Worm (Caenorhabditis elegans) whole organism, L3 larva: ENCODE data around the gene C50C3.19.

ENCODE experiments used
- R02D3.7 ChIP-seq: fragments of 150-350 bp; optimal IDR thresholded peaks from 2 replicates; lab custom pipeline; 2014; ENCODE audit warnings: missing biosample characterization, missing genetic modification characterization
- ZK546.5 ChIP-seq: sonication (generic microtip); optimal IDR thresholded peaks from 2 replicates; lab custom pipeline; 2017; ENCODE audit warnings: missing biosample characterization, missing genetic modification characterization
- ama-1 ChIP-seq: fragments of 150-350 bp; optimal IDR thresholded peaks from 2 replicates; lab custom pipeline; 2018
- ceh-82 ChIP-seq: fragments of 150-350 bp; optimal IDR thresholded peaks from 2 replicates; lab custom pipeline; 2014; ENCODE audit warnings: missing biosample characterization, missing genetic modification characterization
- ceh-9 ChIP-seq: sonication (generic microtip); optimal IDR thresholded peaks from 2 replicates; lab custom pipeline; 2018; ENCODE audit warnings: missing biosample characterization, missing genetic modification characterization
- daf-12 ChIP-seq: fragments of 150-350 bp; optimal IDR thresholded peaks from 2 replicates; lab custom pipeline; 2014; ENCODE audit warnings: missing biosample characterization, missing genetic modification reagents, missing genetic modification characterization
- egl-27 ChIP-seq: sonication (generic microtip); optimal IDR thresholded peaks from 4 replicates; lab custom pipeline; 2017; ENCODE audit warnings: missing biosample characterization, missing genetic modification reagents, missing genetic modification characterization
- egl-5 ChIP-seq: fragments of 150-350 bp; optimal IDR thresholded peaks from 2 replicates; lab custom pipeline; 2017; ENCODE audit warnings: missing biosample characterization, missing genetic modification reagents, missing genetic modification characterization, inconsistent platforms
- elt-1 ChIP-seq: fragments of 150-350 bp; optimal IDR thresholded peaks from 2 replicates; lab custom pipeline; 2014; ENCODE audit warnings: missing biosample characterization, missing genetic modification characterization
- elt-2 ChIP-seq: sonication (generic microtip); optimal IDR thresholded peaks from 2 replicates; lab custom pipeline; 2016; ENCODE audit warnings: missing genetic modification reagents, mild to moderate bottlenecking, missing genetic modification characterization, missing compliant biosample characterization
- elt-3 ChIP-seq, 3 experiments: fragments of 150-350 bp in 1 of 3; sonication (generic microtip) in 2 of 3; optimal IDR thresholded peaks; 2 replicates in 2 of 3; 4 replicates in 1 of 3; lab custom pipeline; 2014 to 2017; ENCODE audit warnings: missing biosample characterization in 3 of 3, missing genetic modification characterization in 3 of 3
- eor-1 ChIP-seq, 2 experiments: fragments of 150-350 bp; optimal IDR thresholded peaks; 2 replicates each; lab custom pipeline; 2014 to 2018; ENCODE audit warnings: missing biosample characterization in 2 of 2, missing genetic modification characterization in 2 of 2
- fos-1 ChIP-seq: fragments of 150-350 bp; optimal IDR thresholded peaks from 2 replicates; lab custom pipeline; 2014; ENCODE audit warnings: missing biosample characterization, missing genetic modification characterization
- hmg-11 ChIP-seq: sonication (generic microtip); optimal IDR thresholded peaks from 2 replicates; lab custom pipeline; 2016; ENCODE audit warnings: missing genetic modification characterization, missing compliant biosample characterization
- jun-1 ChIP-seq: fragments of 150-350 bp; optimal IDR thresholded peaks from 2 replicates; lab custom pipeline; 2014; ENCODE audit warnings: missing biosample characterization, missing genetic modification reagents, missing genetic modification characterization
- lin-39 ChIP-seq: fragments of 150-350 bp; optimal IDR thresholded peaks from 2 replicates; lab custom pipeline; 2018; ENCODE audit warnings: missing biosample characterization, missing genetic modification reagents, missing genetic modification characterization
- lsy-12 ChIP-seq: sonication (generic microtip); optimal IDR thresholded peaks from 2 replicates; lab custom pipeline; 2016; ENCODE audit warnings: mild to moderate bottlenecking, missing genetic modification characterization, missing compliant biosample characterization
- mdl-1 ChIP-seq: fragments of 150-350 bp; optimal IDR thresholded peaks from 2 replicates; lab custom pipeline; 2014; ENCODE audit warnings: missing biosample characterization, missing genetic modification characterization
- mml-1 ChIP-seq: fragments of 150-350 bp; sonication (generic microtip); optimal IDR thresholded peaks from 3 replicates; lab custom pipeline; 2014; ENCODE audit warnings: missing biosample characterization, missing genetic modification characterization
- nfya-1 ChIP-seq: sonication (generic microtip); optimal IDR thresholded peaks from 2 replicates; lab custom pipeline; 2017; ENCODE audit warnings: missing genetic modification characterization, mild to moderate bottlenecking, missing compliant biosample characterization, antibody characterized with exemption, moderate library complexity; ENCODE audit not compliant: insufficient read depth
- nhr-11 ChIP-seq: fragments of 150-350 bp; optimal IDR thresholded peaks from 2 replicates; lab custom pipeline; 2014; ENCODE audit warnings: missing biosample characterization, missing genetic modification characterization
- nhr-12 ChIP-seq: fragments of 150-350 bp; optimal IDR thresholded peaks from 2 replicates; lab custom pipeline; 2014; ENCODE audit warnings: missing biosample characterization, missing genetic modification characterization
- nhr-28 ChIP-seq: fragments of 150-350 bp; optimal IDR thresholded peaks from 2 replicates; lab custom pipeline; 2014; ENCODE audit warnings: missing biosample characterization, missing genetic modification characterization
- nhr-43 ChIP-seq: sonication (generic microtip); optimal IDR thresholded peaks from 2 replicates; lab custom pipeline; 2016; ENCODE audit warnings: mild to moderate bottlenecking, missing genetic modification characterization, missing compliant biosample characterization; ENCODE audit not compliant: poor library complexity, severe bottlenecking
- nhr-76 ChIP-seq: fragments of 150-350 bp; sonication (generic microtip); optimal IDR thresholded peaks from 5 replicates; lab custom pipeline; 2014; ENCODE audit warnings: missing biosample characterization, missing genetic modification characterization
- nhr-77 ChIP-seq: fragments of 150-350 bp; optimal IDR thresholded peaks from 2 replicates; lab custom pipeline; 2014; ENCODE audit warnings: missing biosample characterization, missing genetic modification characterization
- pha-4 ChIP-seq: fragments of 150-350 bp; optimal IDR thresholded peaks from 2 replicates; lab custom pipeline; 2014; ENCODE audit warnings: missing biosample characterization, missing genetic modification reagents, missing genetic modification characterization
- sea-2 ChIP-seq: fragments of 150-350 bp; sonication (generic microtip); optimal IDR thresholded peaks from 4 replicates; lab custom pipeline; 2014; ENCODE audit warnings: missing biosample characterization, missing genetic modification reagents, missing genetic modification characterization
- skn-1 ChIP-seq: fragments of 150-350 bp; optimal IDR thresholded peaks from 2 replicates; lab custom pipeline; 2014; ENCODE audit warnings: missing biosample characterization, missing genetic modification characterization
- snpc-4 ChIP-seq: fragments of 150-350 bp; optimal IDR thresholded peaks from 2 replicates; lab custom pipeline; 2014; ENCODE audit warnings: missing biosample characterization, missing genetic modification characterization
- unc-39 ChIP-seq: sonication (generic microtip); optimal IDR thresholded peaks from 4 replicates; lab custom pipeline; 2017; ENCODE audit warnings: missing biosample characterization, missing genetic modification characterization
- unc-62 ChIP-seq: fragments of 150-350 bp; sonication (generic microtip); optimal IDR thresholded peaks from 4 replicates; lab custom pipeline; 2014; ENCODE audit warnings: missing biosample characterization, missing genetic modification reagents, missing genetic modification characterization
- zag-1 ChIP-seq: fragments of 150-350 bp; optimal IDR thresholded peaks from 2 replicates; lab custom pipeline; 2014; ENCODE audit warnings: missing biosample characterization, missing genetic modification characterization
- ztf-11 ChIP-seq: fragments of 150-350 bp; optimal IDR thresholded peaks from 2 replicates; lab custom pipeline; 2014; ENCODE audit warnings: missing biosample characterization, missing genetic modification characterization
- ztf-4 ChIP-seq: fragments of 150-350 bp; optimal IDR thresholded peaks from 2 replicates; lab custom pipeline; 2014; ENCODE audit warnings: missing biosample characterization, missing genetic modification characterization

C50C3.19 gene

DNA sequence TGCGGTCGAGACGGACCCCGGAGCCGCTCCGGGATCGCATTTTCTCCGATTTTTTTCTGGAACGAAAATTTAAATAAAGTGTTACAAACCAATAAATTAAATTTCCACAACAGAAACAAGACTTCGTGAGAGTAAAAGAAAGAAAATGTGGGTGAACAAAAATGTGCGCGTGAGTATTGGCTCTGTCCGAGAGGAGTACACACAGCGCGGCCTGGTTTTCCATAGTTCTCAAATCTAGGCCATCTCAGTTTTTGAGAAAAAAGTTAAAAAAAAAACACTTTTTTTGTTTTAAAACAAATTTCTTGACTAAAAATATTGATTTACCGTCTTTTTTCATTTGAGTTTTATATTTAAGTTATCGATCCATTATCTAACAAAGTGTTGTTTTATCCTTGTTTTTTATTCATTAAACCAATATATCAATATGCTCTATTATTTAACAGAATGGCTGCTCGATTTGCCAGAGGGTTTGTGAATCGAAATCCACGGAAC, 46.0 kb upstream of the C50C3.19 start, which contains the start of the genes C14B9.8 and mrpl-18 (continued):
- TF ChIP-seq egl-27, result no peak
- no peak for TF ChIP-seq eor-1 (tag; optimal IDR thresholded peaks at IDR 0.05; lab: Kevin White, UChicago)
- no peak for TF ChIP-seq nhr-77 (tag; lab: Kevin White, UChicago)

DNA sequence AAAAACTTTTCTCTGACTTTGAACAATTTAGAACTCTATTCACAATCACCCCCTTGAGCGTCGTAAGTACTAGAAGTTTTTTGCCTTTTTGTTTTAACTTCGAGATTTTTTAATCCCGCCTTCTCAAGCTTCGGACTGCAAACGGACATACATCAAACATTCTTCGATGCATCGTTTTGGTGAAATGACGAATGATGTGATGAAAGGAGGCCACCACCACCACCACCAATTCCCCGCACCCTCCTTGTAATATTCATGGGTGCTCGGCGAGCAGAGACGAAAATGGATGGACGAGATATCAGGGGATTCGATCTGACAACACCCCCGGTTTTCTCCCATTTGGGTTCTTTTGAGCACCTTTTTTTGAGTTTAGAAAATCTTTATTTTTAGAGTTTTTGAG, 44.6 kb upstream of the C50C3.19 start:
- peak; percentile 49 for TF ChIP-seq lin-39 (tag; lab: Kevin White, UChicago)
- TF ChIP-seq ceh-9 (tag; lab: Kevin White, UChicago), result no peak

DNA sequence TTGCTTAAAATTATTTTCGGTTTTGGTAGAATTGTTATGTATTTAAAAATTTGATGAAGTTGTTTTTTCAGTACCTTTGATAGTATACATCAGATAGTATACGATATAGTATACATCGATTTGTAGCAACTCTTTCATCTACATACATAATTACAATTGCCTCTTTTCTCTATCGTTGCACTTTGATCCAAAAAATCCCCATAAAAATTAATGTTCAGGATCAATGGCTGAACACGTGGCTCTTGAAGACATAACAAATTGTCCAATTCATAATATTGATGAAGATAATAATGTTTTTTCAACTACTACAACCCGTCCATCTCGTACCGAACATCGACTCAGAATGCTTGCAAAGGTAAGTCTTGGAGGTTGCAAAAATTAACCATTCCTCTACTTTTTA, 41.9 kb upstream of the C50C3.19 start, which contains the start of gene D2007.2:
Gene D2007.2, plus strand, starts transcription at position 213 of the 400 bp plus-strand sequence.
- no peak for TF ChIP-seq nhr-28 (tag; lab: Kevin White, UChicago)
- TF ChIP-seq ceh-9 (tag; lab: Kevin White, UChicago), result no peak
- TF ChIP-seq R02D3.7, result no peak
- TF ChIP-seq ztf-4 (tag; lab: Kevin White, UChicago), result no peak
- no peak for TF ChIP-seq nhr-12
- no peak for TF ChIP-seq pha-4 (tag; lab: Kevin White, UChicago)
- no peak for TF ChIP-seq lin-39 (tag; lab: Kevin White, UChicago)
- TF ChIP-seq unc-62, result no peak
- no peak for TF ChIP-seq snpc-4
- no peak for TF ChIP-seq zag-1 (tag; lab: Kevin White, UChicago)
- TF ChIP-seq hmg-11 (tag; lab: Kevin White, UChicago), result no peak
- TF ChIP-seq jun-1 (tag; lab: Kevin White, UChicago), result no peak
- TF ChIP-seq nhr-76, result no peak
- no peak for TF ChIP-seq lsy-12 (tag; lab: Kevin White, UChicago)
- no peak for TF ChIP-seq eor-1 (tag; optimal IDR thresholded peaks at IDR 0.05; lab: Kevin White, UChicago)
- TF ChIP-seq ceh-82 (tag; lab: Kevin White, UChicago), result no peak
- TF ChIP-seq nfya-1, result no peak
- no peak for TF ChIP-seq mdl-1

DNA sequence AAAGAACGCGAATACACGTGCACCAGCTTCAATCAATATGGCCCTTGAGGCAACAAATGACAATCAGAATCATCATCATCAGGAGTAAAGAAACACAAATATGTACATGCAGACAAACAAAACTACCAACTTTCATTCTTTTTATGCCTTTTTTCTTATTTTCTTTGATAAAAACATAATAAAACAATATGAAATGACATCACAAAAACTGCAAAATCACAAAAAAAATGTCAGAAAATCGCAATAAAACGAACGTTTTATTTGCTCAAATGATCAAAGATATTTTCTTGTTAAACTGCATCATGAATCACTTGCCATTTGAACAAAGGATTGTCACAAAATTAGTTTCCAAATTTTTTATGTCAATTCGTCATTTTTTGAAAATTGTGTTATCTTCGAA, 36.2 kb upstream of the C50C3.19 start:
- TF ChIP-seq ztf-11 (tag; lab: Kevin White, UChicago), result no peak
- TF ChIP-seq elt-3 (tag; optimal IDR thresholded peaks at IDR 0.05; lab: Kevin White, UChicago), result no peak
- no peak for TF ChIP-seq nfya-1
- no peak for TF ChIP-seq nhr-76
- peak; percentile 55 for TF ChIP-seq elt-2 (tag; lab: Kevin White, UChicago)
- TF ChIP-seq nhr-43 (tag; lab: Kevin White, UChicago), result no peak
- TF ChIP-seq ZK546.5, result no peak
- TF ChIP-seq jun-1 (tag; lab: Kevin White, UChicago), result no peak
- no peak for TF ChIP-seq elt-1 (tag; lab: Kevin White, UChicago)
- TF ChIP-seq pha-4 (tag; lab: Kevin White, UChicago), result peak; percentile 6
- TF ChIP-seq unc-39 (tag; lab: Kevin White, UChicago), result no peak

DNA sequence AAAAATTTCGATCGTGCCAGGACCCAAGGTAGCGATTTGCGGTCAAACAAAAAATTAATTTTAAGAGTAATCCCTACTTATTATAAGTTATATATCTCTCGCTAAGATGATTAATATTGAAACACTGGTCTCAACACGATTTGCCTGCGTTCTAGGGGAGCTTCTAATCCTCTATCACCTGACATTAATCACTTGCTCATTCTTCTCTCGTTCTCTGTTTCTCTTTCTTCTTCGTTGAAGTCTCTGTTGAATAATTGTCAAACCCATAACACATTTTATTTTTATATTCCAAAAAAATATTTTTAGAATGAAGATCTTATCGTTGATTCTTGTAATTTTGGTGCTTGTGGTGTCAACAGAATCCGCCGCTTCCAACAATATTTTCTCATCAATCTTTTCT, 35.4 kb upstream of the C50C3.19 start, which contains the start of gene D2007.1:
Gene D2007.1, plus strand, starts transcription at position 301 of the 400 bp plus-strand sequence.
- no peak for TF ChIP-seq mml-1 (tag; lab: Kevin White, UChicago)
- no peak for TF ChIP-seq ama-1 (lab: Kevin White, UChicago)
- no peak for TF ChIP-seq zag-1 (tag; lab: Kevin White, UChicago)
- TF ChIP-seq daf-12 (tag; lab: Kevin White, UChicago), result no peak
- no peak for TF ChIP-seq skn-1 (tag; lab: Kevin White, UChicago)
- TF ChIP-seq ceh-9 (tag; lab: Kevin White, UChicago), result no peak
- no peak for TF ChIP-seq sea-2 (GFP tag; lab: Kevin White, UChicago)
- TF ChIP-seq nhr-28 (tag; lab: Kevin White, UChicago), result no peak
- TF ChIP-seq egl-27, result no peak
- TF ChIP-seq egl-5, result no peak
- no peak for TF ChIP-seq jun-1 (tag; lab: Kevin White, UChicago)
- no peak for TF ChIP-seq nhr-77 (tag; lab: Kevin White, UChicago)
- no peak for TF ChIP-seq hmg-11 (tag; lab: Kevin White, UChicago)
- TF ChIP-seq R02D3.7, result no peak
- TF ChIP-seq nhr-11 (tag; lab: Kevin White, UChicago), result no peak
- TF ChIP-seq fos-1 (tag; lab: Kevin White, UChicago), result no peak
- TF ChIP-seq ceh-82 (tag; lab: Kevin White, UChicago), result no peak
- no peak for TF ChIP-seq elt-3 (tag; optimal IDR thresholded peaks at IDR 0.05; lab: Kevin White, UChicago)
- TF ChIP-seq, all 47 proteins: peak for 0
